Worm (Caenorhabditis elegans) whole organism, late embryonic: ENCODE results near the gene oac-2.

Experiments used
- C08G9.2 ChIP-seq: sonication (generic microtip); optimal IDR thresholded peaks from 2 replicates; lab custom pipeline; 2016; ENCODE audit warnings: mild to moderate bottlenecking, missing genetic modification characterization, moderate library complexity, missing compliant biosample characterization
- C38D4.7 ChIP-seq: fragments of 200-800 bp; sonication (Bioruptor generic); optimal IDR thresholded peaks from 2 replicates; lab custom pipeline; 2018; ENCODE audit warnings: mild to moderate bottlenecking, missing genetic modification characterization, moderate library complexity, missing compliant biosample characterization
- K02D7.2 ChIP-seq: sonication (generic microtip); optimal IDR thresholded peaks from 2 replicates; lab custom pipeline; 2017; ENCODE audit warnings: mild to moderate bottlenecking, missing genetic modification characterization, missing compliant biosample characterization
- K09A11.1 ChIP-seq: sonication (generic microtip); optimal IDR thresholded peaks from 2 replicates; lab custom pipeline; 2017; ENCODE audit warnings: antibody characterized with exemption, mild to moderate bottlenecking, missing genetic modification characterization, missing compliant biosample characterization; ENCODE audit not compliant: insufficient read depth
- T23F11.4 ChIP-seq: fragments of 200-800 bp; sonication (Bioruptor generic); optimal IDR thresholded peaks from 2 replicates; lab custom pipeline; 2018; ENCODE audit warnings: mild to moderate bottlenecking, missing genetic modification characterization, missing compliant biosample characterization
- Y22D7AL.16 ChIP-seq: sonication (generic microtip); optimal IDR thresholded peaks from 2 replicates; lab custom pipeline; 2016; ENCODE audit warnings: missing genetic modification characterization, missing compliant biosample characterization
- ahr-1 ChIP-seq: sonication (generic microtip); optimal IDR thresholded peaks from 2 replicates; lab custom pipeline; 2016; ENCODE audit warnings: missing genetic modification characterization, missing compliant biosample characterization
- ceh-19 ChIP-seq: fragments of 200-800 bp; sonication (Bioruptor generic); optimal IDR thresholded peaks from 2 replicates; lab custom pipeline; 2018; ENCODE audit warnings: mild to moderate bottlenecking, missing genetic modification characterization, missing compliant biosample characterization
- ceh-2 ChIP-seq: sonication (generic microtip); optimal IDR thresholded peaks from 2 replicates; lab custom pipeline; 2016; ENCODE audit warnings: missing genotype, missing genetic modification characterization, missing compliant biosample characterization
- ceh-31 ChIP-seq: sonication (generic microtip); optimal IDR thresholded peaks from 2 replicates; lab custom pipeline; 2016; ENCODE audit warnings: missing genetic modification characterization, missing compliant biosample characterization
- ceh-34 ChIP-seq: sonication (generic microtip); optimal IDR thresholded peaks from 2 replicates; lab custom pipeline; 2016; ENCODE audit warnings: mild to moderate bottlenecking, missing genetic modification characterization, missing compliant biosample characterization
- ceh-45 ChIP-seq: fragments of 200-800 bp; sonication (Bioruptor generic); IDR thresholded peaks from 2 replicates; pipeline ENCODE4 v1.3.6; 2022; ENCODE audit warnings: missing genetic modification reagents, missing genetic modification characterization, missing compliant biosample characterization
- ceh-6 ChIP-seq: fragments of 200-800 bp; sonication (Bioruptor generic); optimal IDR thresholded peaks from 2 replicates; lab custom pipeline; 2018; ENCODE audit warnings: mild to moderate bottlenecking, missing genetic modification characterization, missing compliant biosample characterization
- che-1 ChIP-seq: sonication (generic microtip); optimal IDR thresholded peaks from 2 replicates; lab custom pipeline; 2016; ENCODE audit warnings: mild to moderate bottlenecking, missing genetic modification characterization, missing compliant biosample characterization
- dmd-4 ChIP-seq: sonication (generic microtip); optimal IDR thresholded peaks from 2 replicates; lab custom pipeline; 2016; ENCODE audit warnings: borderline replicate concordance, missing genetic modification characterization, missing compliant biosample characterization
- elt-4 ChIP-seq: sonication (generic microtip); optimal IDR thresholded peaks from 2 replicates; lab custom pipeline; 2016; ENCODE audit warnings: missing genetic modification characterization, missing compliant biosample characterization
- eyg-1 ChIP-seq: sonication (generic microtip); optimal IDR thresholded peaks from 2 replicates; lab custom pipeline; 2016; ENCODE audit warnings: missing genotype, missing genetic modification characterization, missing compliant biosample characterization
- fkh-10 ChIP-seq: fragments of 150-350 bp; optimal IDR thresholded peaks from 2 replicates; lab custom pipeline; 2014; ENCODE audit warnings: missing biosample characterization, missing genetic modification reagents, missing genetic modification characterization
- lim-6 ChIP-seq: sonication (generic microtip); optimal IDR thresholded peaks from 2 replicates; lab custom pipeline; 2016; ENCODE audit warnings: missing genetic modification characterization, missing compliant biosample characterization
- nhr-11 ChIP-seq: fragments of 150-350 bp; optimal IDR thresholded peaks from 2 replicates; lab custom pipeline; 2014; ENCODE audit warnings: missing biosample characterization, missing genetic modification characterization
- nhr-232 ChIP-seq: sonication (generic microtip); optimal IDR thresholded peaks from 2 replicates; lab custom pipeline; 2016; ENCODE audit warnings: missing genetic modification characterization, missing compliant biosample characterization
- npax-4 ChIP-seq: sonication (generic microtip); optimal IDR thresholded peaks from 2 replicates; lab custom pipeline; 2016; ENCODE audit warnings: missing genetic modification characterization, missing compliant biosample characterization
- pha-2 ChIP-seq: sonication (generic microtip); optimal IDR thresholded peaks from 2 replicates; lab custom pipeline; 2017; ENCODE audit warnings: mild to moderate bottlenecking, missing genetic modification characterization, missing compliant biosample characterization
- pha-4 ChIP-seq: fragments of 150-350 bp; optimal IDR thresholded peaks from 2 replicates; lab custom pipeline; 2018; ENCODE audit warnings: missing biosample characterization, missing genetic modification reagents, missing genetic modification characterization
- pqm-1 ChIP-seq: sonication (generic microtip); optimal IDR thresholded peaks from 2 replicates; lab custom pipeline; 2016; ENCODE audit warnings: missing genetic modification characterization, missing compliant biosample characterization
- pros-1 ChIP-seq: fragments of 150-350 bp; optimal IDR thresholded peaks from 2 replicates; lab custom pipeline; 2014; ENCODE audit warnings: missing biosample characterization, missing genetic modification reagents, missing genetic modification characterization
- ref-2 ChIP-seq: sonication (generic microtip); optimal IDR thresholded peaks from 2 replicates; lab custom pipeline; 2016; ENCODE audit warnings: missing genetic modification characterization, missing compliant biosample characterization
- sox-2 ChIP-seq: fragments of 200-800 bp; sonication (Bioruptor generic); IDR thresholded peaks from 2 replicates; pipeline ENCODE4 v1.3.6; 2022; ENCODE audit warnings: missing genetic modification reagents, missing genetic modification characterization, missing compliant biosample characterization
- sox-4 ChIP-seq: sonication (generic microtip); optimal IDR thresholded peaks from 2 replicates; lab custom pipeline; 2017; ENCODE audit warnings: mild to moderate bottlenecking, missing genetic modification characterization, inconsistent platforms, missing compliant biosample characterization
- tbx-2 ChIP-seq: sonication (generic microtip); optimal IDR thresholded peaks from 2 replicates; lab custom pipeline; 2016; ENCODE audit warnings: missing genetic modification characterization, missing compliant biosample characterization
- tbx-7 ChIP-seq: sonication (generic microtip); optimal IDR thresholded peaks from 2 replicates; lab custom pipeline; 2016; ENCODE audit warnings: missing genotype, missing genetic modification characterization, missing compliant biosample characterization
- ttx-3 ChIP-seq: sonication (generic microtip); optimal IDR thresholded peaks from 2 replicates; lab custom pipeline; 2016; ENCODE audit warnings: missing genetic modification reagents, missing genetic modification characterization, missing compliant biosample characterization
- unc-42 ChIP-seq: sonication (generic microtip); optimal IDR thresholded peaks from 2 replicates; lab custom pipeline; 2016; ENCODE audit warnings: missing genotype, missing genetic modification characterization, missing compliant biosample characterization
- unc-86 ChIP-seq: sonication (generic microtip); optimal IDR thresholded peaks from 2 replicates; lab custom pipeline; 2016; ENCODE audit warnings: missing genetic modification characterization, missing compliant biosample characterization
- zip-5 ChIP-seq: sonication (generic microtip); optimal IDR thresholded peaks from 2 replicates; lab custom pipeline; 2016; ENCODE audit warnings: missing genetic modification characterization, missing compliant biosample characterization
- ztf-16 ChIP-seq: sonication (generic microtip); optimal IDR thresholded peaks from 2 replicates; lab custom pipeline; 2017; ENCODE audit warnings: missing genetic modification characterization, missing compliant biosample characterization

The oac-2 gene

DNA sequence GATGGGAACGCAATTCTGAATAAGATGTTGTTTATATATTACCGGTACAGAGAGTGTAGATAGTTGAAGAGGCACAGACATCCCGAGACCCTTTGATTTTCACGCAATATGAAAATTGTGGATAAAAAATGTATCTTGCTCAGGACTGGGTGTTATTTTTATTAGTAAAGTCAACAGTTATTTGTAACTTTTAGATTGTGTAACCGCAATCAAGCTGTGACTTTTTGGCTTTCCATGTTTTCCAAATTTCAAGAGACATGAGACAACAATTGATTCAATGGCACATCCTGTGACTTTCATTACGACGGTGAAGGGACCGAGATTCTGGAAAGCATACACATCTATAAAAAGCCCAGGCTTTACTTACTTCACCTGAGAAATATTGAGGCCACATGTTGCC, 1.3 kb upstream of the oac-2 start:
- TF ChIP-seq unc-86 (tag; lab: Kevin White, UChicago) = no peak
- TF ChIP-seq Y22D7AL.16 = no peak
- no peak for TF ChIP-seq ceh-31 (tag; lab: Kevin White, UChicago)
- no peak for TF ChIP-seq eyg-1 (tag; lab: Kevin White, UChicago)
- no peak for TF ChIP-seq ceh-2 (tag; lab: Kevin White, UChicago)
- no peak for TF ChIP-seq ttx-3
- no peak for TF ChIP-seq T23F11.4 (GFP tag; lab: Kevin White, UChicago)
- no peak for TF ChIP-seq ref-2 (tag; lab: Kevin White, UChicago)
- no peak for TF ChIP-seq che-1 (tag; lab: Kevin White, UChicago)
- TF ChIP-seq pqm-1 = no peak
- TF ChIP-seq ceh-6 (GFP tag; lab: Kevin White, UChicago) = no peak
- no peak for TF ChIP-seq sox-4
- TF ChIP-seq ztf-16 (tag; lab: Kevin White, UChicago) = no peak
- TF ChIP-seq pha-4 (tag; lab: Kevin White, UChicago) = no peak
- no peak for TF ChIP-seq pros-1 (tag; lab: Kevin White, UChicago)
- TF ChIP-seq ahr-1 (tag; lab: Kevin White, UChicago) = no peak
- TF ChIP-seq tbx-7 (tag; lab: Kevin White, UChicago) = no peak
- no peak for TF ChIP-seq nhr-11 (tag; lab: Kevin White, UChicago)
- no peak for TF ChIP-seq dmd-4 (tag; lab: Kevin White, UChicago)

DNA sequence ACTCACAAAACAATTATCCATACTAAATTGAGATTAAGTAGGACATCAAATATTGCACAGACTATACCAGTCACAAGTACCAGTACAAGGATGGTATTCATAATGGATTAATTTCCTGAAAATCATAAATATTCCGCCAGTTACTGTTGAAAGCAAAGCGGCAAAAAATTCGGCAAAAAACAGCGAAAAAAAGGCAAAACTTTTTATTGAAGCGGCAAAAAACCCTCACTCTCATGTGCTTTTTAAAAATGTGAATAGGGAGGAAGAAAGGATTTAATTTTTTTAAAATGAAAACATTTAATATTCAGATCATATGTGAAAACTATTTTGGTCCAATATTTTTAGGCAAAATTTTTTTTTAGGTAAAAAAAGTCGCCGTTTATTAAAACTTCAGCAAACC, 4.1 kb downstream of the oac-2 start, which contains the start of gene srbc-29:
TSS of gene srbc-29 (minus strand) at position 101 of the 400 bp plus-strand sequence.
- no peak for TF ChIP-seq lim-6 (tag; lab: Kevin White, UChicago)
- TF ChIP-seq ahr-1 (tag; lab: Kevin White, UChicago) = no peak
- no peak for TF ChIP-seq C38D4.7 (GFP tag; lab: Kevin White, UChicago)
- TF ChIP-seq nhr-232 (tag; lab: Kevin White, UChicago) = no peak

DNA sequence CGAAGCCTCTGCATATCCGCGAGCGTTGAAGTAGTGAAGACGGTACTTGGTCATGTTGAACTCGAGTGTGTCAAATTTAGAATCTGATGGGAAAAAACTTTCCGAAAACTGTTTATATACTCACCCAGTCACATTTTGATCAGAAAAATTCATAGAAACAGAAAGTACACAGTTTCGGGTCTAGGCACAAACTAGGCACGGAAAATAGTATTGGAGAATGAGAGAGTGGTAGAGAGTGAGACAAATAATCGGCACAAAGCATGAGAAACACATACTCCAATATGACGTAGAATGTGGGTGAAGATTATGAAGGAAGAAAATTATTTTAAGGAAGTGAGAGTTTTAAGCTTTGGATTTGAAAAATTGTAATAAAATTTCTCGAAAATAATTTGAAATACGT, 6.5 kb downstream of the oac-2 start, which contains the start of gene gst-33:
TSS of gene gst-33 (minus strand) at position 127 of the 400 bp plus-strand sequence.
- TF ChIP-seq sox-2 (GFP tag; lab: Robert Waterston, UW) = no peak
- no peak for TF ChIP-seq Y22D7AL.16
- TF ChIP-seq ceh-19 (GFP tag; lab: Kevin White, UChicago) = no peak
- no peak for TF ChIP-seq ztf-16 (tag; lab: Kevin White, UChicago)
- TF ChIP-seq unc-42 (tag; lab: Kevin White, UChicago) = no peak
- TF ChIP-seq, all 69 proteins: peak for 0

DNA sequence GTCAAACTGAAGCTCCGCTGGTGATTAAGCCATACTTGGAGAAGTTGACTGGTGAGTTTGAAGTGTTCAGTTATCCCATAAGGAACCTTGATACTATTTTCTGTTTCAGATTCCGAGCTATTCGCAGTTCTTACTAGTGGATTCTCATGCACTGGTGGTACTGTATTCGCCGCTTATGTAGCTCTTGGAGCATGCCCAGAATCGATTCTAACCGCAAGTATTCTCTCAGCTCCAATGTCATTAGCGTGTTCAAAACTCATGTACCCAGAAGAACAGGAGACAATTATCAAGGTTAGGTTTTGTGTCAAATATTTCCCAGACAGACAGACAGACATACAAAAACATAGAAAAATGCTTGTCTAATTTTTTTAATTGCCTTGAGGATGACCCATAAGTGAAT, 10.0 kb downstream of the oac-2 start:
- TF ChIP-seq nhr-232 (tag; lab: Kevin White, UChicago) (no peak), ceh-34 (tag; lab: Kevin White, UChicago) (no peak), npax-4 (tag; lab: Kevin White, UChicago) (no peak), elt-4 (no peak), Y22D7AL.16 (no peak), ceh-19 (GFP tag; lab: Kevin White, UChicago) (no peak), C08G9.2 (no peak), pqm-1 (no peak), eyg-1 (tag; lab: Kevin White, UChicago) (no peak), fkh-10 (GFP tag; lab: Kevin White, UChicago) (no peak), ceh-45 (no peak), ceh-6 (GFP tag; lab: Kevin White, UChicago) (no peak), pros-1 (tag; lab: Kevin White, UChicago) (no peak), che-1 (tag; lab: Kevin White, UChicago) (no peak), tbx-2 (tag; lab: Kevin White, UChicago) (no peak), K09A11.1 (tag; lab: Kevin White, UChicago) (no peak), K02D7.2 (tag; lab: Kevin White, UChicago) (no peak), zip-5 (no peak), pha-2 (tag; lab: Kevin White, UChicago) (no peak)
